Worm (Caenorhabditis elegans): ENCODE results near the gene idhg-1.

- TF ChIP-seq attf-6 (GFP tag; IDR thresholded peaks at IDR 0.05) (no peak), cebp-1 (GFP tag; IDR thresholded peaks at IDR 0.05) (no peak), cebp-1 (tag; optimal IDR thresholded peaks at IDR 0.05) (no peak)
Measured at ce11 chrIII:4542362-4542931, 26.1 kb upstream of the idhg-1 start, which contains the start of the genes mrps-34 and cisd-3.1.

Data from whole organism, young adult.